Fruit fly (Drosophila melanogaster): ENCODE results near the gene Edc3.

The Edc3 gene

DNA sequence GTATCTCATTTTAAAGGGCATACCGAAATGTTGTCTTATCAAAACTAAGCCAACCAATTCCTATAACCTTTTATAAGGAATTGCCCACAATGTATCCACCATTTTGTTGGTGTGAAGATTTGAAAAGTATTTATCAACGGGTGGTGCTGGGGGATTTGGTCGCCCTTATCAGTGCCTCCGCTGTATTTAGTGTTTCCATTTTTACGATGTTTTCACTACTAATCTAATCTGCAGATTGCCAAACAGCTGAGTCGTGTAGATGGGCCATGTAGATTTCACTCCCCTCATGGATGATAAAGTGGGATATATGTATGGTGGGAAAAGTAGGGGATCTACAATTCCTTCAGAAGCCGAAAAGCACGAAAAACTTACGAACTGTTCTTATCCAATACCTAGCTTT lies 1.7 kb upstream of the Edc3 start (continued):
- TF ChIP-seq abd-A (tag; optimal IDR thresholded peaks at IDR 0.05) (no peak), CG4328 (GFP tag; optimal IDR thresholded peaks at IDR 0.05) (peak; percentile 32), danr (GFP tag; IDR thresholded peaks at IDR 0.05) (no peak), caup (GFP tag; optimal IDR thresholded peaks at IDR 0.05; ENCODE audit: severe bottlenecking) (peak; percentile 40), Dip3 (GFP tag; optimal IDR thresholded peaks at IDR 0.05) (no peak), Hand (GFP tag; optimal IDR thresholded peaks at IDR 0.05) (no peak), Nf-YB (GFP tag; optimal IDR thresholded peaks at IDR 0.05) (no peak), CG7928 (GFP tag; optimal IDR thresholded peaks at IDR 0.05) (no peak), CG12155 (GFP tag; optimal IDR thresholded peaks at IDR 0.05) (no peak), CG2875 (GFP tag; optimal IDR thresholded peaks at IDR 0.05) (no peak), ERR (GFP tag; optimal IDR thresholded peaks at IDR 0.05) (no peak), CG10565 (GFP tag; optimal IDR thresholded peaks at IDR 0.05) (no peak), Ssrp (tag; optimal IDR thresholded peaks at IDR 0.05) (no peak), unpg (GFP tag; optimal IDR thresholded peaks at IDR 0.05) (peak; percentile 11), CG17912 (GFP tag; optimal IDR thresholded peaks at IDR 0.05) (peak; percentile 60), D19A (tag; optimal IDR thresholded peaks at IDR 0.05) (no peak), ro (GFP tag; IDR thresholded peaks at IDR 0.05) (no peak), CG10267 (tag; optimal IDR thresholded peaks at IDR 0.05) (no peak), sd (tag; optimal IDR thresholded peaks at IDR 0.05) (peak; percentile 40), fd102C (GFP tag; optimal IDR thresholded peaks at IDR 0.05) (no peak), CG15514 (GFP tag; optimal IDR thresholded peaks at IDR 0.05) (peak; percentile 34), CG7963 (GFP tag; IDR thresholded peaks at IDR 0.05; ENCODE audit: partially characterized antibody) (no peak), Aef1 (GFP tag; IDR thresholded peaks at IDR 0.05) (no peak), CkIIα-i1 (GFP tag; IDR thresholded peaks at IDR 0.05) (no peak)

DNA sequence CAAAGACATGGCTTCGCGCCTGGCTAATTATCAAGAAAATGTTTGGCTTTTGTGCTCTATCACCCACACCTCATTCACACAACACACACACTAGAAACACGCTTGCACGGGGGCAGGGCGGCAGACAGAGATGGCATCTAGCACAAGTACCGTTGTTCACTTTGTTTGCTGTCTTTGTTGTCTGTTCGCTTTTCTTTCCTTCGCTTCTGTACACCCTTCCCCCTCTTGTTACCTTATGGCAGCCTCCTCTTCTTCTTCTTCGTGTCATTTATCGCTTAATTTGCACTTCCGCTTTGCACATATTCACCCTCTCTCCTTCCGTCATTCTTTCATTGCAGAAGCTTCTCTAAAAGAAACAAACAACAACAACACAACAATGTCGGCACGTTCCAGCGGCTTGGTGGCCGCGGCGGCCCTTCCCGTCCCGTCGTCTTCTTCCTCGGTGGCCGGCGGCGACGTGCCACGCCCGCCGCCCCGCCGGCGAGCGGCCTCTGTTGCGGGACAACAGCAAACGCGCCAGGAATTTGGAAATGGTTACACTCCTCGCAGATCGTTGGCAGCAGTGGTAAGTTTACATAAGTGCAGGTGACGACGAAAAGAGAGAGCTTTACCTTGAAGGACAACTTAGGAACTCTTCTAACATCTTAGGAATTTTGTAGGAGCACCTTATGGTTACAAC lies 949 bp upstream of the Edc3 start:
- TF ChIP-seq aop (GFP tag; IDR thresholded peaks at IDR 0.05), result no peak
- no peak for TF ChIP-seq CG3407 (GFP tag; optimal IDR thresholded peaks at IDR 0.05)
- 0 out of 2 replicates have a peak, but pooled peaks have one; percentile 17 for TF ChIP-seq Nf-YA (GFP tag; IDR thresholded peaks at IDR 0.05)
- TF ChIP-seq schlank (tag; optimal IDR thresholded peaks at IDR 0.05), result no peak
- peak; percentile 22; the same call in 1 of the 2 replicates for TF ChIP-seq E2f2 (GFP tag; IDR thresholded peaks at IDR 0.05)
- peak; percentile 22 for TF ChIP-seq HHEX (GFP tag; optimal IDR thresholded peaks at IDR 0.05)
- 0 out of 3 replicates have a peak, but pooled peaks have one; percentile 21 for TF ChIP-seq CG6791 (GFP tag; IDR thresholded peaks at IDR 0.05; ENCODE audit: partially characterized antibody)
- TF ChIP-seq ci (GFP tag; IDR thresholded peaks at IDR 0.05), result no peak
- peak; percentile 32 for TF ChIP-seq ATbp (GFP tag; optimal IDR thresholded peaks at IDR 0.05)
- no peak for TF ChIP-seq gsb (GFP tag; IDR thresholded peaks at IDR 0.05)
- no peak for TF ChIP-seq Nf-YB (GFP tag; optimal IDR thresholded peaks at IDR 0.05)
- no peak for TF ChIP-seq stc (GFP tag; IDR thresholded peaks at IDR 0.05)
- TF ChIP-seq CG9932 (GFP tag; IDR thresholded peaks at IDR 0.05), result 0 out of 2 replicates have a peak, but pooled peaks have one; percentile 9
- 0 out of 4 replicates have a peak, but pooled peaks have one; percentile 53 for TF ChIP-seq chinmo (GFP tag; IDR thresholded peaks at IDR 0.05; ENCODE audit: partially characterized antibody)
- no peak for TF ChIP-seq CG15269 (tag; optimal IDR thresholded peaks at IDR 0.05)
- no peak for TF ChIP-seq Camta (GFP tag; optimal IDR thresholded peaks at IDR 0.05)
- TF ChIP-seq Oli (tag; optimal IDR thresholded peaks at IDR 0.05), result no peak
- TF ChIP-seq CG11696 (GFP tag; IDR thresholded peaks at IDR 0.05), result 0 out of 2 replicates have a peak, but pooled peaks have one; percentile 30
- no peak for TF ChIP-seq Hand (GFP tag; optimal IDR thresholded peaks at IDR 0.05)
- no peak for TF ChIP-seq Antp (GFP tag; optimal IDR thresholded peaks at IDR 0.05)
- TF ChIP-seq bsh (GFP tag; optimal IDR thresholded peaks at IDR 0.05), result peak in 1 of 2 experiments; percentile 7
- TF ChIP-seq Optix (GFP tag; IDR thresholded peaks at IDR 0.05), result no peak
- no peak for TF ChIP-seq CG6689 (GFP tag; IDR thresholded peaks at IDR 0.05)
- no peak for TF ChIP-seq Adf1 (GFP tag; IDR thresholded peaks at IDR 0.05)
- TF ChIP-seq CG17385 (GFP tag; optimal IDR thresholded peaks at IDR 0.05), result peak; percentile 72
- TF ChIP-seq CG11085 (GFP tag; IDR thresholded peaks at IDR 0.05), result no peak
- no peak for TF ChIP-seq CG1603 (tag; optimal IDR thresholded peaks at IDR 0.05)
